Worm (Caenorhabditis elegans): Measurements from ENCODE around the gene taf-12.
A peak's percentile ranks its signal among the peaks of the same experiment; 100 is the strongest.

taf-12 gene

DNA sequence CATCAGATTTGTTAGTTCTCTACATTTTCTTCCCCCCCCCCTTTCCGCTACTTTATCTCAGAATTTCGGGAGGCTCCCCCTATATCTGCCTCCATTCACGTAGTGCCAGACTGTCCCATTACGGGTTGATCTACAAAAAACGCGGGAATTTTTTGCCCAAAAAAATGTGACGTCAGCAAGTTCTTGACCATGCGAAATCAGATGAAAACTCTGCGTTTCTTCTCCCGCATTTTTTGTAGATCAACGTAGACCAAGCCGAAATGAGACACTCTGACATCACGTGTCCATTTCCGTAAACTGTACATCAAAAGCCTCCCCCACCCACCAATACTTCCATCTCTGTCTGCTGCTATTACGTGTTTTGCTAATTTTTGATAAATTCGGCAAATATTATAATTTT is 44.5 kb downstream of the taf-12 start:
- TF ChIP-seq pes-1 (GFP tag; IDR thresholded peaks at IDR 0.05) (no peak), F13C5.2 (tag; optimal IDR thresholded peaks at IDR 0.05) (no peak), ama-1 (optimal IDR thresholded peaks at IDR 0.05) (no peak), hnd-1 (tag; optimal IDR thresholded peaks at IDR 0.05) (no peak), flt-1 (GFP tag; IDR thresholded peaks at IDR 0.05) (no peak)

ce11 chrIII:11824088-11824487 is 45.0 kb downstream of the taf-12 start:
- TF ChIP-seq sea-1 (GFP tag; conservative IDR thresholded peaks at IDR 0.05), result no peak
- no peak for TF ChIP-seq ama-1 (optimal IDR thresholded peaks at IDR 0.05)
- no peak for TF ChIP-seq hnd-1 (tag; optimal IDR thresholded peaks at IDR 0.05)
- no peak for TF ChIP-seq B0310.2 (tag; optimal IDR thresholded peaks at IDR 0.05)
- TF ChIP-seq tbx-37 (GFP tag; conservative IDR thresholded peaks at IDR 0.05), result no peak
- no peak for TF ChIP-seq ets-7 (tag; optimal IDR thresholded peaks at IDR 0.05)
- no peak for TF ChIP-seq flt-1 (GFP tag; IDR thresholded peaks at IDR 0.05)
- no peak for TF ChIP-seq ceh-36 (tag; optimal IDR thresholded peaks at IDR 0.05)
- TF ChIP-seq hmg-4 (GFP tag; optimal IDR thresholded peaks at IDR 0.05), result no peak
- no peak for TF ChIP-seq tra-4 (tag; optimal IDR thresholded peaks at IDR 0.05)
- no peak for TF ChIP-seq scrt-1 (GFP tag; IDR thresholded peaks at IDR 0.05)
- TF ChIP-seq pes-1 (GFP tag; IDR thresholded peaks at IDR 0.05), result no peak
- TF ChIP-seq aly-1 (tag; optimal IDR thresholded peaks at IDR 0.05), result no peak
- no peak for TF ChIP-seq F13C5.2 (tag; optimal IDR thresholded peaks at IDR 0.05)
- TF ChIP-seq tbx-11 (GFP tag; IDR thresholded peaks at IDR 0.05), result no peak
- no peak for TF ChIP-seq hmbx-1 (tag; optimal IDR thresholded peaks at IDR 0.05)
- TF ChIP-seq ceh-13 (GFP tag; optimal IDR thresholded peaks at IDR 0.05), result no peak

- TF ChIP-seq hmbx-1 (tag; optimal IDR thresholded peaks at IDR 0.05), result no peak
- TF ChIP-seq F13C5.2 (tag; optimal IDR thresholded peaks at IDR 0.05), result peak; percentile 64
- TF ChIP-seq aly-1 (tag; optimal IDR thresholded peaks at IDR 0.05), result no peak
- TF ChIP-seq tra-4 (tag; optimal IDR thresholded peaks at IDR 0.05), result no peak
- TF ChIP-seq tbx-37 (GFP tag; conservative IDR thresholded peaks at IDR 0.05), result no peak
- TF ChIP-seq hmg-4 (GFP tag; optimal IDR thresholded peaks at IDR 0.05), result no peak
Observed at ce11 chrIII:11823260-11823659, 45.8 kb downstream of the taf-12 start, which contains the start of gene C18D11.3. TSS of gene C18D11.3 (plus strand) at chrIII:11823448.

ce11 chrIII:11822407-11822806 is 46.7 kb downstream of the taf-12 start, which contains the start of gene maa-1:
TSS of gene maa-1 (minus strand) at chrIII:11822526.
- no peak for TF ChIP-seq hmg-4 (GFP tag; optimal IDR thresholded peaks at IDR 0.05)

DNA sequence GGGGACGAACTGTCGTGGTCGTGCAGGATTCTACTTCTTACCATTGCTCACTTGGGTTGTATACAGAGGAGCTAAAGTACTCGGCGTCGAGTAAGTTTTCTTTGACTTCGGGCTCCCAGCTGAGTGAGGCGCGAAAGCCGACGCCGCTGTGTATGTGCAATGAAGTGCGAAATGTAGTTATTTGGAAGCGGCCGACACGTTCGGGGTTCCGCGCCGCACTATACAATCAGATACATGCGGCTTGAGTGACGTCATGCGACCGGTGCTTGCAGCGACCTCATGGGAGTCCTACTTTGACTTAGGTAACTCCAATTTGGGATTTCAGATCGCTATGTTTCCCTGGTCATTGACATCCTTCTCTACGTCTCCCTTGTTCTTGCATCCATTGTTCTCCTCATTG is 51.2 kb downstream of the taf-12 start:
- no peak for TF ChIP-seq ceh-36 (tag; optimal IDR thresholded peaks at IDR 0.05)
- TF ChIP-seq hnd-1 (tag; optimal IDR thresholded peaks at IDR 0.05), result no peak
- no peak for TF ChIP-seq tra-4 (tag; optimal IDR thresholded peaks at IDR 0.05)
- TF ChIP-seq ama-1 (optimal IDR thresholded peaks at IDR 0.05), result no peak
- no peak for TF ChIP-seq hmbx-1 (tag; optimal IDR thresholded peaks at IDR 0.05)
- no peak for TF ChIP-seq sea-1 (GFP tag; conservative IDR thresholded peaks at IDR 0.05)
- no peak for TF ChIP-seq F13C5.2 (tag; optimal IDR thresholded peaks at IDR 0.05)
- TF ChIP-seq hmg-4 (GFP tag; optimal IDR thresholded peaks at IDR 0.05), result no peak
- TF ChIP-seq flt-1 (GFP tag; IDR thresholded peaks at IDR 0.05), result no peak
- no peak for TF ChIP-seq pes-1 (GFP tag; IDR thresholded peaks at IDR 0.05)
- TF ChIP-seq tbx-37 (GFP tag; conservative IDR thresholded peaks at IDR 0.05), result no peak
- no peak for TF ChIP-seq ets-7 (tag; optimal IDR thresholded peaks at IDR 0.05)
- TF ChIP-seq aly-1 (tag; optimal IDR thresholded peaks at IDR 0.05), result no peak
- no peak for TF ChIP-seq tbx-11 (GFP tag; IDR thresholded peaks at IDR 0.05)
- no peak for TF ChIP-seq scrt-1 (GFP tag; IDR thresholded peaks at IDR 0.05)
- no peak for TF ChIP-seq B0310.2 (tag; optimal IDR thresholded peaks at IDR 0.05)

- TF ChIP-seq ets-7 (tag; optimal IDR thresholded peaks at IDR 0.05) (no peak), hnd-1 (tag; optimal IDR thresholded peaks at IDR 0.05) (no peak), B0310.2 (tag; optimal IDR thresholded peaks at IDR 0.05) (no peak), tra-4 (tag; optimal IDR thresholded peaks at IDR 0.05) (no peak), flt-1 (GFP tag; IDR thresholded peaks at IDR 0.05) (no peak), ceh-36 (tag; optimal IDR thresholded peaks at IDR 0.05) (no peak), tbx-11 (GFP tag; IDR thresholded peaks at IDR 0.05) (no peak), ceh-13 (GFP tag; optimal IDR thresholded peaks at IDR 0.05) (no peak), hmg-4 (GFP tag; optimal IDR thresholded peaks at IDR 0.05) (no peak), F13C5.2 (tag; optimal IDR thresholded peaks at IDR 0.05) (no peak), scrt-1 (GFP tag; IDR thresholded peaks at IDR 0.05) (no peak), aly-1 (tag; optimal IDR thresholded peaks at IDR 0.05) (no peak), hmbx-1 (tag; optimal IDR thresholded peaks at IDR 0.05) (no peak), pes-1 (GFP tag; IDR thresholded peaks at IDR 0.05) (no peak), ama-1 (optimal IDR thresholded peaks at IDR 0.05) (no peak), sea-1 (GFP tag; conservative IDR thresholded peaks at IDR 0.05) (no peak)
Observed at ce11 chrIII:11816523-11817003, 52.5 kb downstream of the taf-12 start, which contains the start of gene C18D11.1. TSS of gene C18D11.1 (plus strand) at chrIII:11816573.

DNA sequence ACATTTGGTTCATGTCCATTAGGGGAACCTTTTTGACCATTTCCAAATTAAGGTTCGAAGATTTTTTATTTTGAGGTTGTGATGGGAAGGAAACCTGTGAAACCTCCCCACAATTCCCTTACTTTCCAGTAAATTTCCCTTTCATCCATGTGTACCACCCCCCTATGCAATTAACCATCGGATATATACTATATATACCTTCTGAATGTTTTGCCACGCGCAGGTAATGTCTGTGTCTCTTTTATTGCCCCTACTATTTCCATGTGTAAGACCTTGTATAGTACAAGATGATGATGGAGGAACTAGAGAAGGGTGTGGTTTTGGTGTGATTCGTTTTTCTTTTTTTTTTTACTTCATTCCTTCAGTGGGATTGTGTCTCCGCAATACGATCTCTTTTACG is 54.4 kb downstream of the taf-12 start:
- TF ChIP-seq ama-1 (optimal IDR thresholded peaks at IDR 0.05), result no peak
- TF ChIP-seq hmg-4 (GFP tag; optimal IDR thresholded peaks at IDR 0.05), result no peak
- no peak for TF ChIP-seq tbx-11 (GFP tag; IDR thresholded peaks at IDR 0.05)
- TF ChIP-seq B0310.2 (tag; optimal IDR thresholded peaks at IDR 0.05), result no peak
- no peak for TF ChIP-seq hmbx-1 (tag; optimal IDR thresholded peaks at IDR 0.05)
- TF ChIP-seq ceh-36 (tag; optimal IDR thresholded peaks at IDR 0.05), result no peak
- no peak for TF ChIP-seq sea-1 (GFP tag; conservative IDR thresholded peaks at IDR 0.05)
- TF ChIP-seq F13C5.2 (tag; optimal IDR thresholded peaks at IDR 0.05), result no peak
- TF ChIP-seq scrt-1 (GFP tag; IDR thresholded peaks at IDR 0.05), result no peak
- TF ChIP-seq ceh-13 (GFP tag; optimal IDR thresholded peaks at IDR 0.05), result no peak
- TF ChIP-seq pes-1 (GFP tag; IDR thresholded peaks at IDR 0.05), result no peak
- TF ChIP-seq flt-1 (GFP tag; IDR thresholded peaks at IDR 0.05), result no peak
- TF ChIP-seq ets-7 (tag; optimal IDR thresholded peaks at IDR 0.05), result no peak
- TF ChIP-seq tbx-37 (GFP tag; conservative IDR thresholded peaks at IDR 0.05), result no peak
- no peak for TF ChIP-seq hnd-1 (tag; optimal IDR thresholded peaks at IDR 0.05)
- TF ChIP-seq tra-4 (tag; optimal IDR thresholded peaks at IDR 0.05), result no peak
- no peak for TF ChIP-seq aly-1 (tag; optimal IDR thresholded peaks at IDR 0.05)
